Worm (Caenorhabditis elegans): Measurements from ENCODE around the gene mlt-11.

mlt-11 gene

DNA sequence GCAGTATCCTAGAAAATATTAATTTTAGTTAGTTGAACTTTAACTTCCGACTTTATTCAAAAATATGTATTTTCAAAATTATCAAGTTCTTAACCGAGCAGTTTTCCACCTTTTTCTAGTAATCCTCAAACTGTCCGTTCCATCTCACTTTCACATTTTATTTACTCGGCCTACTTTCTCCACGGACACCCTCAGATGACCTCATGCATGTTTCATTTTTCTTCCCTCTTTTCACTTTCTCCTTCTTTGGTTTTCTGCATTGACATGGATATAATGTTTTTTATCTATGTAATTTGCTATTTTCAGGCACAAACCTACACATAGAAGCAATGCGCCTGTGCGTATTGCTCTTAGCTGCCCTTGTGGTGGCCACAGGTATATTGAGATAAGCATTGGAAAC is at the start of gene mlt-11:
TSS of gene mlt-11 (plus strand) at position 301 of the 400 bp plus-strand sequence.
- no peak for TF ChIP-seq unc-62 (GFP tag; optimal IDR thresholded peaks at IDR 0.05)

DNA sequence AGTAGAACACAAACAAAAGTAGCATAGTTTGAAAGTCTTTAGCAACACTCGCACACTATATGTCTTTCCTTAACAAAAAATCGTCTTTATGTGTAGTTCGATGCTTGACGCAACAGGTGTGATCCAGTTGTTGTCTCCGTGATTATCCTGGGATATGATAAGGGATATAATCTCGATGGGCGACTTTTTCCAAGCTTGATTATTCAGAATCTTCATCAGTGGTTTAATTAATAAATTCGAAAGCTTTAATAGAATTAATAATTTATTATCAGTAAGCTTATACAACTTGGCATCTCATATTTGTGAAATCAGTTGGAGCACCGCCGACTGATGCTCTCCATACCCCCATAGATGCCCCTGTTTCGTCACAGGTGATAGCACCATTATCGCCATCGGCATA is 48.4 kb upstream of the mlt-11 start, which contains the start of gene F46B3.7:
TSS of gene F46B3.7 (minus strand) at position 101 of the 400 bp plus-strand sequence.
- TF ChIP-seq unc-62 (GFP tag; optimal IDR thresholded peaks at IDR 0.05) = no peak

DNA sequence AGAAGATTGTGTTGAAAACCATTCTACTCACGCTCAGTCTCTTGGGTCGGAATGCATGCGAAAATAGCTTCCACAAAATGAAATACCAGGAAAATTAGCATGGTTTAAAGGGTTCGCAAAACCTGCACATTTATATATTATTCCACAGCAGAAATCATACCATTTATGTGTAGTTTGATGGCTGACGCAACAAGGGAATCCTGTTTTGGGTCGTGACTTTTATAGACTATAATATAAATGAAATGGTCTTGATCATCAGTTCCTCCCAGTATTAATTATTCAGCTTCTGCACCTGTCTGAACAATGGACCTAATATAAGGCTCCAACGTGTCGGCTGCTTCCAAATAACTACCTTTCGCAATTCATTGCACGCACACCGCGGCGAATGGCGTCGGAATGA is 43.9 kb upstream of the mlt-11 start, which contains the start of gene F46B3.8:
TSS of gene F46B3.8 (minus strand) at position 101 of the 400 bp plus-strand sequence.
- TF ChIP-seq unc-62 (GFP tag; optimal IDR thresholded peaks at IDR 0.05) = no peak

DNA sequence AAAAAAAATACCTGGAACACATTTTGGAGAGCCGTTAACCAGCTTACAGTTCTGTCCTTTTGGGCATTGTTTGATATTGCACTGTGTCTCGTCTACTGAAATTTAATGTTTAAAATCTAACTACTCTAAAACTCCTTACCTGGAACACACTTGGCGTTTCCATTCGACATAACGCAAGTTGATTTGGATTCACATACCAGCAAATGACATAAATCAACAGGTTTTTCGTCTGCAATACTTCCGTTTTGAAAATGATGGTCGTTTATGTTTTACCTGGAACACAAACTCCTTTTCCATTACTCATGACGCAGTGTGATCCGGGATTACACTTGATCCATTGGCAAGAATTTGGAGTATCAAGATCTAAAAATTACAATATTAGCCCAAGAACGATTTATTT is 41.7 kb upstream of the mlt-11 start:
- no peak for TF ChIP-seq unc-62 (GFP tag; optimal IDR thresholded peaks at IDR 0.05)

DNA sequence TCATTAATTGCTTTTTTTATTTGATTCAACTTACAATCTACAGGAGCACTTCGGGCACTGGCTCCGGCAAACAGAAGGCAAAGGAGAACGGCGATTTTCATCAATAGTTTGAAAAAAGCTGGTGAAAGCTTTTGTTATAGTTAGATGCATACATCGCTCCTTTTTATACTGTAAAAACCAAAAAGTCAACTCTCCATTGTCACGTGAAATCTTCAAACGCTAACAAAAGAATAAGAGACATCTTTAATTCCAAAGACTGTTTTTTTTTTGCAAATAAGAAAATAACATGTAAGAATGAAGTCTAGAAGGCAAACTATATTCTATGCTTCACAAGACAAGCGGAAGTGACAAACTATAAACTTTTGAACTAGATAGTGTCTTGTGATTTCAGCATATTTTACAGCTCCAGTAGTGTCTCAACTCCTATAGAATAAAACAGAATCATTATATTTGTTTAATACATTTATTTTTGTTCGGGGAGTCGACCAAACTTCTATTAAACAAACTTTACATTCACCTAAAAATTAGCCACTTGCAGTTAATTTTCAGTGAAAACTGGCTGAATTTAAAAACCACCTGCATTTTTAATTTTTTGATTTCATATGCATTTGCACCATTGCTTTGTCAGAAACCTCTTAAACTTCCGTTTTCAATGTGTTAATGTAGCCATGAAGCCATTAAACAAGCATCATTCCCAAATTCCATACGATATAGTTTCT is 40.8 kb upstream of the mlt-11 start, which contains the start of the genes F46B3.9 and srz-18:
TSS of gene F46B3.9 (minus strand) at position 101 of the 719 bp plus-strand sequence.
TSS of gene srz-18 (plus strand) at position 669 of the 719 bp plus-strand sequence.
- TF ChIP-seq unc-62 (GFP tag; optimal IDR thresholded peaks at IDR 0.05) = no peak

DNA sequence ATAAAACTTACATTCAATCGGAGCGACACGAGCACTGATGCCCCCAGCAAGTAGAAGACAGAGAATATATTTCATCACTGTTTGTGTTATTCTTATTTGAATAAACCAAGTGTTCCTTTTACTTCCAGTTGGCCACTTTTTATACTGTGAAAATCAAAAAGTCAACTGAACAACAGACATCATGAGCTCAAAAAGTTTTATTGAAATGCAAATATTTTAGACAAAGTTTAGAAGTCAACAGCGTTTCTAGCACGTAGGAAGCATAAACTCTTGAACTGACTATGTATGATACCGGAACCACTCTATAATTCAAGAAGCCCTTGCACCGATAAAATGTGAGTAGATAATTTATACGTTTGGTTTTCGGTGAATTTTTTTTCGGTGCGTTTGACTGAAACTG is 35.8 kb upstream of the mlt-11 start, which contains the start of gene F46B3.14:
TSS of gene F46B3.14 (minus strand) at position 101 of the 400 bp plus-strand sequence.
- TF ChIP-seq unc-62 (GFP tag; optimal IDR thresholded peaks at IDR 0.05) = no peak

DNA sequence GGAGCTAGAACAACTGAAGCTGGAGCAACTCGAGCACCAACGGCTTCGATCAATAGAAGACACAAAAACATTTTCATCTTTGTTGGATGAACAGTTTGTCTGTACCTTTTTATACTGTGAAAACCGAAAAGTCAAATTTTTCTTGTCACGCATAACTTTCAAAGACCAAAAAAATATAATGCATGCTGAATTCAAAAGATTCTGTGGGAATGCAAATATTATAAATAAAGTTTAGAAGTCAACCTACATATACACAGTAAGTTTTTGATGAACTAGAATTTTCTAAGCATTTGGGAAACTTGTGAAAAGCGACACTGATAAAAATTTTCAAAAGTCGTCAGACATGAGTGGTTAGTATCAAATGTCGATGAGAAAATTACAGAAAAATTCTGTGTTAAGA is 33.4 kb upstream of the mlt-11 start, which contains the start of gene F46B3.15:
TSS of gene F46B3.15 (minus strand) at position 101 of the 400 bp plus-strand sequence.
- TF ChIP-seq unc-62 (GFP tag; optimal IDR thresholded peaks at IDR 0.05) = no peak

DNA sequence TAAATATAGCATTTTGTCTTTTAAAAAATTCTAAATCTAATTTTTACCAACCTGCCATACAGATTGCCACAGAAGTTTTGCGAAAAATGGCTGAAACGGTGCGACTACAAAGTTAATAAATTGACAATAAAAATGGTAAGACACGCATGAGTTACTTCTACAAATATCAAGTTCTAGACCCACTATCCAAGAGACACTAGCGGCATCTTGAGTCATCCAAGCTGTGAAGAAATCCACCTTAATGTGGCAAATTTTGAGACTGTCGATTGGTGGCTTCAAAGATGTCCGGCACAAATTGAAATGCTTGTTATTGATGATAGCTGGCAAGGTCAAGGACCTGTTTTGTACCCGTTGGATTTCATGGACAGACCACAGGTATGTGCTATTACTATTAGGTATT is 32.7 kb upstream of the mlt-11 start, which contains the start of gene F46B3.16:
TSS of gene F46B3.16 (plus strand) at position 301 of the 400 bp plus-strand sequence.
- no peak for TF ChIP-seq unc-62 (GFP tag; optimal IDR thresholded peaks at IDR 0.05)

DNA sequence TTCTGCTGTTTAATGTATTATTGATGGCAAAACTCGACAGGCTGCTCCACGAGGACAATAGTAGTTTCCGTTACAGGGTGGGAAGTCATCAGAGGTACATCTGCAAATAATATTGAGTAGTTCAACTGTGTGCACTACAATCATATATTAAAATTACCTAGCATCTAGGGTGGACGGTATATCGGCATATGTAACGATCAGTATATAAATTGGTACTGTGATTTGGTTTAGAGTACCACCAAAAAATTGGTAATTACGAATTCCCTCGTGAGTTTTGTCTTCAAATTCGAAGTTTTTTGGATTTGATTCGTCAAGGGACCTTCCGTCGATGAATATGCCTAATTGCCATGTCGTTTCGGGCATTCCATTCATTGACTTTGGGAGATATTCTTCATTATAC is 30.1 kb upstream of the mlt-11 start, which contains the start of gene ttr-13:
TSS of gene ttr-13 (minus strand) at position 101 of the 400 bp plus-strand sequence.
- TF ChIP-seq unc-62 (GFP tag; optimal IDR thresholded peaks at IDR 0.05) = no peak

DNA sequence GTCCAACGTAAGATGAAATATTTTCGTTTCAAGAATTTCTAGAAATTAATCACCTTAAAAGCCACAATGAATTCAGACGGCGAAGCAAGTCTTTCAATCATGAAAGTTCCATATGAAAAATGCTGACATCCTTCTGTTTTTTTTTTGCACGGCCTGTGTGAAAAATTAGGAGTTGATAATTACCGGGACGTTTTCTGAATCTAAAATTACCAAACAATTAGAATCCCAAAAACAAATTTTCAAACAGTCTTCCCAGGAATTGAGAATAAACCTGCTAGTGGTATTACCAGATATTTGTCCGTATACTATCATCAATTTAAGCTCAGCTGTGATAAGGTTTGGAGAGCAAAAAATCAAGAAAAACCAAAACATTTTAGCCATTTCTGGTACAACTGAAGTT is 28.7 kb upstream of the mlt-11 start, which contains the start of gene Y44A6B.3:
TSS of gene Y44A6B.3 (minus strand) at position 101 of the 400 bp plus-strand sequence.
- no peak for TF ChIP-seq unc-62 (GFP tag; optimal IDR thresholded peaks at IDR 0.05)

DNA sequence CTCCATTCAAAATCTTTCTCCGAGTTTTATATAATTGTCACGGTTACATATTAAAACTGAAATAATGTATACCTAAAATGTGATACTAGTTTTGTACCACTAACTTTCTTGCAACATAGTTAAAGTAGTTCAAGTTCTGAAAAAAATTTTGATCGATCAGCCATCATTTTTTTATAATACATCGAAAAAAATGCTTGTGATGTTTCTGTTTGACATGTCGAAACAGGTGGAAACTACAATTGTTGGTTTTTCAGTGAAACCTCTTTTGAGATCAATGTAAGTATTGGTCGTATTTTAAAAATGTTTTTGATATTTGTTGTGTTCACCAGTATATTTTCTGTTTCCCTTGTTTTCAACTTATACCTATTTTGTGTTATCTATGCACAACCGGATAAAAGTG is 27.7 kb upstream of the mlt-11 start, which contains the start of gene srxa-14:
TSS of gene srxa-14 (plus strand) at position 301 of the 400 bp plus-strand sequence.
- TF ChIP-seq unc-62 (GFP tag; optimal IDR thresholded peaks at IDR 0.05) = no peak

DNA sequence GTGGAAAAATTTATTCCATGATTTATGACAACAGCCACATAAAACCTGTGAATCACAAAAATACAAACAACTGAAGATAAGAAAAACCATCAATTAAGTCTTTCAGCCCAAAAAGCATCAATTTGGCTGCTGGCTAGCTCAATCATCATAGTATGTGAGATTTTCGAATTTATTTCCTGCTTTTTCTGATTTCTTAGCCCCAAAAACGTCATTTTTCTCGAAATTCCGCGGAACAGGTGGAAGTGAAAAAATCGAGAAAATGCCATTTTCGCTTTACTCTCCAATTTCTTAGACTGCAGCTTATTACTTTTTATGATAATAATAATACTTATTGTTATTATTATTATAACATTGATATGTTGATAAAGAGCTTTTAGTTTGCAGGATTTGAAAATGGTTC is 25.1 kb upstream of the mlt-11 start, which contains the start of gene srxa-15:
TSS of gene srxa-15 (plus strand) at position 301 of the 400 bp plus-strand sequence.
- TF ChIP-seq unc-62 (GFP tag; optimal IDR thresholded peaks at IDR 0.05) = no peak

DNA sequence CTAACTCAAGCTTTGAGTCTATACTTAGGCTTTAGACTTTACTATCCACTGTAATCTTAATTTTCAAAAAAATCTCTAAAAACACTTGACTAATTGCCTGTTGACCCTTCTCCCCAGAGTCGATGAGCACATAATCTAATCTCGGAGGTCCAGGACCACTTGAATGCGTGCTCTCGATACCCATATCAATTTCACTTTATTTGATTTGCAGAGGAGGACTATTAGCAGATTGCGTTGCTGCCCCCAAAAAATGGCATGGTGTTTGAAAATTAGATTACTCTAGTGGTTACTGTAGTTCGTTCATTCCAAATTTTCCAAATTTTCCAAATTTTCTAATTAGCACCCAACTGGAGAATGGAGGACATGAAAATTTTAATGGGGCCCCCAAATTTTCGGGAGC is 21.5 kb upstream of the mlt-11 start:
- TF ChIP-seq unc-62 (GFP tag; optimal IDR thresholded peaks at IDR 0.05) = no peak

DNA sequence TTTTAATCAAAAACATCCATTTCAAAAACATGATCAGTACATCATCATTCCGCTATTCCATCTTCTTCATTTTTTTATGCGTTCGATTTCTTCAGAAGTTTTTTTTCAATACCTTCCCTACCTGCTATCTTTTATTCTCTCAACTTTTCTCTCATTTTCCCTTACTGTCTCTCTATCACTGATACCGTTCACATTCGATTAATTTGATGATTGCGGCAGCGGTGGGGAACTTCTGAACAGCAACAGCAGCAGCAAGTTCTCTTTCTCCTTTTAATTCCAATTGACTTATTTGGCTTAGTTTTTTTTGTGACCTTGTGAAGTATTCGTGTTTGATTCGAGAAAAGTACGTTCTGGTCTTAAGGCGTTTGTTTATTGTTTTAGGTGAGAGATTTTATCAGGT is 18.1 kb upstream of the mlt-11 start:
- TF ChIP-seq unc-62 (GFP tag; optimal IDR thresholded peaks at IDR 0.05) = no peak

DNA sequence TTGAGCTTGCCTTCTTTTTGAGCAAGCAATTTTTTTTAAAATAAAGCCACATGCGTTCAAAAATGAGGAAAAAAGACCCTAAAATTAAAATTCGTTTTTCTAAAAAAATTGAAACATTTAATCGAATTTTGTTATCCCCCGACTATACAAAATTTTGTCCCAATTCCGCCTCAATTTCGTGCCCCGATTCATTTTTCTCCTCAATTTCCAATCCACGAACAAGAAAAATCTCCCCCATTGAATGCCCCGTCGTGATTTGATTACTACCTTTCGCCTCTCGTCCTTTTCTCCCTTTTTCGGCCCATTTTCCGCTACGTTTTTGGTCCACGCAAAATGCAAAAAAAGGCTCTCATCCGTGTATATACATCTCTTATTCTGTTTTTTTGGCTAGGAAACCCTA is 15.1 kb upstream of the mlt-11 start:
- no peak for TF ChIP-seq unc-62 (GFP tag; optimal IDR thresholded peaks at IDR 0.05)

DNA sequence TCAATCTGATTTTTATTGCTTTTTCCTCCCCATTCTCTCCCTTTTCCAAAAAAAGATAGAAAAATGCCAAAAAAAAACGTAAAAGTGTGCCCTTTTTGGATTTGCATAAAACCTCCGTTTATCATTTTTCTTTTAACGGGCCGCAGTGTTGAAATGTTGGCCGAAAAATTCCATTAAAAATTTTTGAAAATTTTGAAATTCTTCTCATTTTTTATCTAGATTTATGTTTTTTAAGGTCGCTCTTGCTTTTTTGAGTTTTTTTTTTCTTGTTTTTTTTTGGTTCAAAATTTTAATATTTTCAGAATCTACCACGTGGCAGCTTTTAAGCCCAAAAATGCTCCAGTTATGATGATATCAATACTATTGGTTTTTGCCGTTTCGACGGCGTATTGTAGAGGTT is 12.7 kb upstream of the mlt-11 start, which contains the start of gene mnr-1:
TSS of gene mnr-1 (plus strand) at position 301 of the 400 bp plus-strand sequence.
- TF ChIP-seq unc-62 (GFP tag; optimal IDR thresholded peaks at IDR 0.05) = no peak

DNA sequence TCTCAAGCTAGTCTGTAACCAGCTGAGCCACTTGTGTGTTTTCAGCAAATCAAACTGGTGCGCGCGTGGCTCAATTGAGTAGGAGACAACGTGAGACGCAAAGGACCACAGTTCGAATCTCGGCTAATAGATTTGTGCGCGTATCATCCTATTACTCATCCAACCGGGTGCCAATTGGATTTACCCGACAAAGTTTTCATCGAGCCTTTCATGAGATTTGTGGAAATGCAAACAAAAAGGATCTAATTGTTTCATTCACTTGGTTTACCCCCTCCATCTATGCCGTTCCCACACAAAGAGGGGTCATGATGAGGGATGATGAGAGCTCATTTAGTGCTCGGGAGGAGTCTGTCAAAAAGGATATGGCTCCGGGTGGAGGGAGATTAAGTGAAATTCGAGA is 11.8 kb upstream of the mlt-11 start:
- no peak for TF ChIP-seq unc-62 (GFP tag; optimal IDR thresholded peaks at IDR 0.05)
